Worm (Caenorhabditis elegans) whole organism, mixed stage, embryonic: Measurements from ENCODE around the gene ceh-7.

Experiments used
- bed-3 ChIP-seq: fragments of 200-800 bp; sonication (Bioruptor generic); optimal IDR thresholded peaks from 3 replicates; lab custom pipeline; 2018; ENCODE audit warnings: mild to moderate bottlenecking, missing genetic modification characterization, moderate library complexity, missing compliant biosample characterization
- ceh-39 ChIP-seq: fragments of 150-350 bp; optimal IDR thresholded peaks from 2 replicates; lab custom pipeline; 2014; ENCODE audit warnings: missing biosample characterization, missing genetic modification characterization
- elt-1 ChIP-seq: sonication (generic microtip); optimal IDR thresholded peaks from 2 replicates; lab custom pipeline; 2017; ENCODE audit warnings: missing genetic modification characterization, mild to moderate bottlenecking, missing compliant biosample characterization, antibody characterized with exemption, moderate library complexity, borderline replicate concordance; ENCODE audit not compliant: insufficient read depth
- elt-3 ChIP-seq: fragments of 150-350 bp; optimal IDR thresholded peaks from 2 replicates; lab custom pipeline; 2014; ENCODE audit warnings: missing biosample characterization, missing genetic modification characterization
- lin-13 ChIP-seq: fragments of 150-350 bp; optimal IDR thresholded peaks from 2 replicates; lab custom pipeline; 2014; ENCODE audit warnings: missing biosample characterization, missing genetic modification characterization
- lin-32 ChIP-seq: fragments of 200-800 bp; sonication (Bioruptor generic); optimal IDR thresholded peaks from 2 replicates; lab custom pipeline; 2018; ENCODE audit warnings: mild to moderate bottlenecking, missing genetic modification characterization, missing compliant biosample characterization
- lsy-2 ChIP-seq: fragments of 150-350 bp; optimal IDR thresholded peaks from 2 replicates; lab custom pipeline; 2014; ENCODE audit warnings: missing biosample characterization, missing genetic modification characterization
- nhr-12 ChIP-seq: fragments of 150-350 bp; optimal IDR thresholded peaks from 2 replicates; lab custom pipeline; 2014; ENCODE audit warnings: missing biosample characterization, missing genetic modification characterization
- nhr-237 ChIP-seq: fragments of 150-350 bp; optimal IDR thresholded peaks from 2 replicates; lab custom pipeline; 2014; ENCODE audit warnings: missing biosample characterization, missing genetic modification characterization
- nhr-76 ChIP-seq: sonication (generic microtip); optimal IDR thresholded peaks from 2 replicates; lab custom pipeline; 2017; ENCODE audit warnings: missing biosample characterization, missing genetic modification characterization
- snpc-4 ChIP-seq: fragments of 150-350 bp; optimal IDR thresholded peaks from 2 replicates; lab custom pipeline; 2014; ENCODE audit warnings: missing biosample characterization, missing genetic modification characterization
- unc-120 ChIP-seq: sonication (generic microtip); optimal IDR thresholded peaks from 2 replicates; lab custom pipeline; 2017; ENCODE audit warnings: missing genetic modification characterization, missing compliant biosample characterization; ENCODE audit not compliant: poor library complexity, severe bottlenecking
- zip-8 ChIP-seq: fragments of 150-350 bp; optimal IDR thresholded peaks from 2 replicates; lab custom pipeline; 2014; ENCODE audit warnings: missing biosample characterization, missing genetic modification characterization
- ztf-11 ChIP-seq: fragments of 150-350 bp; optimal IDR thresholded peaks from 2 replicates; lab custom pipeline; 2014; ENCODE audit warnings: missing biosample characterization, missing genetic modification characterization

- TF ChIP-seq elt-1 (tag; lab: Kevin White, UChicago): no peak
- TF ChIP-seq zip-8 (tag; lab: Kevin White, UChicago): no peak
- TF ChIP-seq snpc-4 (tag; lab: Kevin White, UChicago): no peak
- TF ChIP-seq nhr-12: no peak
- no peak for TF ChIP-seq ceh-39 (tag; lab: Kevin White, UChicago)
- no peak for TF ChIP-seq nhr-237
- TF ChIP-seq elt-3 (tag; lab: Kevin White, UChicago): no peak
- TF ChIP-seq bed-3: no peak
- TF ChIP-seq nhr-76 (tag; lab: Kevin White, UChicago): no peak
- TF ChIP-seq lsy-2 (tag; lab: Kevin White, UChicago): no peak
- no peak for TF ChIP-seq ztf-11
- TF ChIP-seq unc-120 (tag; lab: Kevin White, UChicago): no peak
- no peak for TF ChIP-seq lin-13 (tag; lab: Kevin White, UChicago)
- TF ChIP-seq lin-32 (GFP tag; lab: Kevin White, UChicago): no peak
Measured at ce11 chrII:8721955-8722524, 18.4 kb upstream of the ceh-7 start, which contains the start of gene trcs-2.
